Worm (Caenorhabditis elegans) whole organism, L1 larva: ENCODE results near the gene col-157.

Experiments
- efl-1 ChIP-seq, 4 experiments: fragments of 150-350 bp; optimal IDR thresholded peaks in 3 of 4; peaks in 1 of 4; 1 replicate in 1 of 4; 2 replicates in 3 of 4; lab custom pipeline; 2014; ENCODE audit warnings: missing biosample characterization in 2 of 4, missing genetic modification characterization in 2 of 4, missing genetic modification reagents in 2 of 4
- isw-1 ChIP-seq: fragments of 200-800 bp; sonication (Bioruptor generic); IDR thresholded peaks from 2 replicates; pipeline ENCODE4 v1.3.6; 2022; ENCODE audit warnings: missing genetic modification characterization, missing compliant biosample characterization
- lsy-2 ChIP-seq, 2 experiments: fragments of 150-350 bp; optimal IDR thresholded peaks; 2 replicates each; lab custom pipeline; 2014; ENCODE audit warnings: missing biosample characterization in 2 of 2, missing genetic modification characterization in 2 of 2

- TF ChIP-seq isw-1 (GFP tag; lab: Robert Waterston, UW), result no peak
- peak; percentile 20 to 39 for TF ChIP-seq efl-1 (optimal IDR thresholded peaks at IDR 0.05; lab: Kevin White, UChicago)
- TF ChIP-seq efl-1 (GFP tag; optimal IDR thresholded peaks at IDR 0.05 in 1 of 2; lab: Kevin White, UChicago), result peak in 1 of 2 experiments; percentile 6
- peak; percentile 56 to 84 for TF ChIP-seq lsy-2 (tag; optimal IDR thresholded peaks at IDR 0.05; lab: Kevin White, UChicago)
These were observed 47.3 kb downstream of the col-157 start for ce11 chrV:11531100-11531499.
